Fruit fly (Drosophila melanogaster) whole organism, larva: ENCODE results near the gene Reph.

Source experiments
- noc ChIP-seq: fragments of 200-800 bp; sonication (Bioruptor generic); optimal IDR thresholded peaks from 3 replicates; lab custom pipeline; 2019; ENCODE audit warnings: missing biosample characterization, mild to moderate bottlenecking, missing genetic modification characterization, moderate library complexity

Reph gene

dm6 chr2L:3805274-3806196, 2.2 kb downstream of the Reph start:
- no peak for TF ChIP-seq noc (tag; lab: Kevin White, UChicago)

- TF ChIP-seq noc (tag; lab: Kevin White, UChicago), result no peak
Measured at dm6 chr2L:3806197-3807030, 3.1 kb downstream of the Reph start.

- TF ChIP-seq noc (tag; lab: Kevin White, UChicago), result no peak
Measured at dm6 chr2L:3813255-3813875, 10.0 kb downstream of the Reph start, which contains the start of gene CG3407. Gene CG3407, minus strand, starts transcription at chr2L:3813410.

DNA sequence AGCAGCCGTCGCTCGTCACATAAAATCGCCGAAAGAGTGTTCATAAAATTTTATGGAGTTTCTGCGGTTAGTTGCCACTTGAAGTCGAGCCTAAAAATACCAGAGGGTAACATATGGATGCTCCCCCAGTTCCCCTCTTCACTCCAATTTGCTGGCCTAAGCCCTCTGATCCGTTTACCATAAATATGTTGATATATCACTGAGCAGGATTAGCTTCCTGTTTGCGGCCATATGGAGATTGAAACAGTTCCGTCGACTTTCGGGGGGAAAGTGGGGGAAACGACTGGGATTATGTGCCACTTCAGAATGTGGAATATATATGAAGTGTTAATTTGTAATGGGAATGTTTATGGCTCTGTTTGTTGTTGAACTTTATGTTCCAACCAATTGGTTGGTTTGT, 10.8 kb downstream of the Reph start:
- TF ChIP-seq noc (tag; lab: Kevin White, UChicago), result no peak

DNA sequence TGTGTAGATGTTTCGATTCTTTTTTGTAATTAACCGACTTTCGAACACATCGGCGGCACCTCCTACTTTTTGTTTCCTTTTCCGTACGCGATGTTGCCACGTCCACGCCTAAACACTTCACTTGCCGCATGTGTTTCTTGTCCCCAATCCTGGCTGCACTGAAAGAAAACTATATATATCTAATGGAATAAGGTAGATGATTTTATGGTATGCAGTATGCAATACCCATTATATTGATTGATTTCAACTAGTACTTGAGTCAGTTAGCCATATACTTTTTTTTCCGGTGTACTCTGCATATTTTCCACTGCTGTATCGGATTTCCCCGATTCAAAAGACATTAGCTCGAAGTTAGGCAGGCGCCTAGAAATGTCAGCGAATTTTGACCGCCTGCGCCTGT, 15.6 kb downstream of the Reph start:
- TF ChIP-seq noc (tag; lab: Kevin White, UChicago), result no peak

DNA sequence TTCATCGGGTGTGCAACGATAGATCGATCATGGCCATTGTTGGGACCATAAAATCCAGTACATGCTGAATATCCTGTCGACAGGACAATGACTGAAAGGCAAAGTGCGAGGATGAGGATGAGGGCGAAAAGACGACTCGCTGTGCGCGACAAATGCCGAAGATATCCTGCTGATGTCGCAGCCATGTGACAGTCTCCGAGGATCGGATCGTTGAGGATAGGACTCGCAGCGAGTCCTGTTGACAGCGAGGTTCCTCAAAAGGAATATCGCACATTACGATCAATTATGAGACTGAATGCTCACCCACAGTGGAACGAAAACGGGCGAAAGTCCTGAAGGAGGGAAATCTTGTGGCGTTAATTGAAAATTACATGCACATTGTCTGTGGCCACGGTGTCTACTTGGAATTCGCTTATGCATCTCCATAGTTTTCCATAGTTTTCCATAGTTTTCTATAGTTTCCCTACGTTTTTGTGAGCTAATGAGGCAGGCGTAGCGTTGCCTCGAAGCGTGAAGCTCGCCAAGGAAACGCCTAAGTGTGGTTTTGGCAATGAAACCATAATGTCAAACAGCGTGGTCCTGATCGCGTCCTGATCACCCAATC, 19.2 kb downstream of the Reph start:
- TF ChIP-seq noc (tag; lab: Kevin White, UChicago), result no peak

DNA sequence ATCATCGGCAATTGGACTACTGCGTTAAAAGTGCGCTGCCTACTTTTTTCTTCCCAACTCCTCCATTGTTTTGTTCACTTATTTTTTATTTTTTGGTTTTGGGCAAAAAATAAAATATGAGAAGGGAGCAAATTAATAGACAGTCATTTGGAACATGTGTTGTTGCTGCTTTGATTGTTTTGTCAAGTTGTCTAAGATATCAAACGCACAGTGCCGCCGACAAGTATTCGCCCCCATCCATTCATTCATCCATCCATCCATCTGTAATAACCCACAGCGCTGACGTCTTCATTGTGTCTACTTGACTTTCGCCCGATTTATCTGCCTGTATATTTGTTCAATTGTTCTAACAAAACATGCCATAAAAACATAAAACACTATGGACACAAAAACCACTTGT, 20.5 kb downstream of the Reph start:
- TF ChIP-seq noc (tag; lab: Kevin White, UChicago), result no peak

DNA sequence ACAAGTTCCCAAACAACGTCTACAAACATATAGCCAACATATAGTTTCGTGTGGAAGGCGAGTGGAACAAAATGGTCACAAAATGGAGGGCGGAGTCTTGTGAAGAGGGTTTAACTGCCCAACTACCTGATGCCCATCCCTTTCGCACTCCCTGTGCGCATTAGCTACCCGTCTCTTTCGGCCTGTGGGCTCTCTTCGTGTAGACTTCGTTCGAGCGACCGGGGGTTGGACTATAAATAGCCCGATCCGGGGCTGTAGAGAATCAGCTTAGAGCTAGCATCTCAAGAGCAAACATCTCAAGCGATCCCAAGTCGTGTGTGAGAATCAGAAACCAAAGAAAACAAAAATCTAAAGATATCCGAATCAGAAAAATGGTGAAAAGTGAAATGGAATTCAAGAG, 22.1 kb downstream of the Reph start, which contains the start of gene slp1:
Gene slp1 (plus strand): TSS at position 263 of the 400 bp plus-strand sequence.
- no peak for TF ChIP-seq noc (tag; lab: Kevin White, UChicago)

DNA sequence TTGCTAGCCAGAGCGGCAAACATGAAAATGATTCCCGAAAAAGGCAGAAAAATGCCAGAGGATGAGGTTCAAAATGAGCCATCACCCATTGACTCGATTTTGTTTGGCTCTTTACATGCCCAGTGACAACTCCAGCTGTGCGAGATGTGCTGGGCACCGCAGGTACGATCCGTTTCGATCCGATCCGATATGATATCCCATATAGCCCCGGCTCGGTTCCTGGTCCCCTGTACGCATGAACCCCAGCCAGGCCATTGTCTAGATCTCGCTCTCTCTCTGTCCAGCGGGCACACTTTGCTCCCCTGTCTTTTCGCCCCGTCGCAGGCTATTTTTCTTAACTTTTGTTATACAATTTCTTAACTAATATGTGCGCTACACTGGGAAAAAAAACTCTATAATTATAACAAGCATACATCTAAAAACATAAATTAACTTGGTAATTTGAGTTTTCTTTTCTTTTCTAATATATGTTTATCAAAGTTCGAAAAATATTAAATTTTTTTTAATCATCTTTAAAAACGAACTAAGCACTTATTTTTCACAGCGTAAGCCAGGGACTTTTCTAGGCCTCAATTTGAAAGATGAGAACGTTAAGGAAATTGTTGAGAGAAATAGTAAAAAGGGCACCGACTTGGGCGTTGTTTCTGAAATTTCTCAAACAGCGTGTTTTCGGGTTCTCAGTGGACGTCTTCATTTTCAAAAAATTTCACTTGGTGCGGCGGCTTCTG, 24.2 kb downstream of the Reph start:
- TF ChIP-seq noc (tag; lab: Kevin White, UChicago), result no peak

- TF ChIP-seq noc (tag; lab: Kevin White, UChicago), result no peak
Measured at dm6 chr2L:3829220-3829619, 25.9 kb downstream of the Reph start.

- no peak for TF ChIP-seq noc (tag; lab: Kevin White, UChicago)
Measured at dm6 chr2L:3831694-3832093, 28.3 kb downstream of the Reph start.

DNA sequence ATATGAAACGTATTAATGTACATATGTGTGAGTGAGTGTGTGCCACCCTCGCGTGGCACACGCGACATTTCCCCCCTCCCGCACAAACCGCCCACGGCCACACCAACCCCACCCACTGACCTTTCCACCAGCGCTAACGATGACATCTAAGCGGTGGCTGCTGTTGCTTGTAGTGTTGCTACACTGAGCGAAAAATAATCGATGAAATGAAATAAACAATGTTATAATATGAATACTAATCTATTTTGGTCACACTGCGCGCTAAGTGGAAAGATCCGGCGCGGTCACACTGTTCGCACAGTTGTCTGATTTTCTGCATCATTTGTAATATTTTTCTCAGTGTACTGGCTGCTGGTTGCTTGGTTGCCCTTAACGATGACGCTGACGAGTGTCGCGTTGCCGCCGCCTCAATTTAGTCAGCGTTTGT, 28.9 kb downstream of the Reph start:
- no peak for TF ChIP-seq noc (tag; lab: Kevin White, UChicago)

DNA sequence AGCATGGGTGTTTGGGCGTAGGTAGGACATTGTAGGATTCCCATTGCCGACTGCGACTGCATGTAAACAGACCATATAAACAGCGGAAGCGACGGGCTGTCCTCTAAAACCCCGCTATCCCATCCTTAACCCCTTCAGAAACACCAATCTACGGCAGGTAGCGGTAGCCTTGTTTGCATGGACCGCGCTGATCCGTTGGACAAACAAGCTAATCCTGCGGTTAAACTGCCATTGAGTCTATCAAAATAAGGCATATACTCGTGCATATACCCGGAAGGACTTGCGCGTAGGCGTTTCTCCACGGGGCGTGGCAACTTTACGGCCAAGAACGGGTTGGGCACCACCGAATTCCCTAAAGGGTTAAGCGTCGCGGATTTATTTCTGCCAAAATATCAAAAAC, 30.6 kb downstream of the Reph start:
- no peak for TF ChIP-seq noc (tag; lab: Kevin White, UChicago)

DNA sequence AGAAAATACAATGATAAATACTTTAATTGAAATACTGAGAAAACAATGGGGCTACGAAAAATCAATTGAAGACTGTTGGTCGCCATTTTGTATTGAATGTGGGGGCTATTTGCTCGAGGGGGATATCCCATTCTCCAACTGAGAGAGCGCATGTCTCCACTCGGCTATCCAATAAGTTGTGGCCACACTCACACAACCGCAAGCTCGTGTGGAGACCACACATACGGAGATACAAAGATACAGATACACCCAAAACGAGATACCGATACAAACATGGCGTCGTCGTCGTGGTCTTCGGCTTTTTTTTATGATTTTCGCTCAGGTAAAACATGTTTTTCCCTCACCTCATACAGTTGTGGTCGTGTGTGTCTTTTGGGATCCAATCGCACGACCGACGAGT, 31.9 kb downstream of the Reph start:
- no peak for TF ChIP-seq noc (tag; lab: Kevin White, UChicago)

- no peak for TF ChIP-seq noc (tag; lab: Kevin White, UChicago)
Measured at dm6 chr2L:3836440-3836890, 33.1 kb downstream of the Reph start, which contains the start of gene slp2. Gene slp2, plus strand, starts transcription at chr2L:3836840.
